Worm (Caenorhabditis elegans): ENCODE measurements around the gene elt-7.

DNA sequence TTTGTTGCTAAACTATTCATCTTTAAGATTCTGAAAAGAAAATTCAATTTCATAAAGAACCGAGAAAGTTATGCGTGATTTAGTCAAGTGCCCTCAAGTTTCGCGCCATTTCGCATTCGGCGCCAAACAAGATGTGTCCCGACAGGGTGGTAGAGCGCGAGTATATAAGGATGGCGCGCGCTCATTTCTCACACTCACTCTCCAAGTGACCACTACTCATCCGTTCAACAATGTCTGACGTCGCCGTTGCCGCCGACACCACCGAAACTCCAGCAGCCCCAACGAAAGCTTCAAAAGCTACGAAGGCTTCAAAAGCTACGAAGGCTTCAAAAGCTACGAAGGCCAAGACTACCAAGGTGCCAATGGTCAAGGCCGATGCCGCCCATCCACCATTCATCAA lies 16.3 kb upstream of the elt-7 start, which contains the start of gene hil-4:
- TF ChIP-seq mep-1 (tag; optimal IDR thresholded peaks at IDR 0.05) = no peak
- no peak for TF ChIP-seq nhr-76 (tag; optimal IDR thresholded peaks at IDR 0.05)
- TF ChIP-seq snpc-4 (tag; optimal IDR thresholded peaks at IDR 0.05) = no peak
- no peak for TF ChIP-seq ceh-83 (GFP tag; optimal IDR thresholded peaks at IDR 0.05)
- no peak for TF ChIP-seq pha-4 (tag; optimal IDR thresholded peaks at IDR 0.05)
- no peak for TF ChIP-seq elt-3 (tag; optimal IDR thresholded peaks at IDR 0.05)
